Fruit fly (Drosophila melanogaster) whole organism, embryonic: ENCODE results near the gene CG42758.

Experiments used
- Abd-B ChIP-seq: fragments of 200-800 bp; sonication (Bioruptor generic); optimal IDR thresholded peaks from 2 replicates; lab custom pipeline; 2018; ENCODE audit warnings: missing biosample characterization, mild to moderate bottlenecking, missing genetic modification characterization, moderate library complexity
- Atf6 ChIP-seq: fragments of 200-800 bp; sonication (Bioruptor generic); IDR thresholded peaks from 2 replicates; pipeline ENCODE4 v1.3.6; 2022; ENCODE audit warnings: missing biosample characterization, missing genetic modification characterization
- CG10147 ChIP-seq: fragments of 200-800 bp; sonication (Bioruptor generic); optimal IDR thresholded peaks from 2 replicates; lab custom pipeline; 2019; ENCODE audit warnings: missing biosample characterization, mild to moderate bottlenecking, missing genetic modification characterization, moderate library complexity
- CG11085 ChIP-seq: fragments of 200-800 bp; sonication (Bioruptor generic); IDR thresholded peaks from 2 replicates; pipeline ENCODE4 v1.3.6; 2022; ENCODE audit warnings: missing biosample characterization, missing genetic modification characterization
- CG11504 ChIP-seq: fragments of 200-800 bp; sonication (Bioruptor generic); optimal IDR thresholded peaks from 3 replicates; lab custom pipeline; 2019; ENCODE audit warnings: missing biosample characterization, mild to moderate bottlenecking, missing genetic modification characterization, moderate library complexity
- CG11560 ChIP-seq: fragments of 200-800 bp; sonication (Bioruptor generic); IDR thresholded peaks from 3 replicates; pipeline ENCODE4 v1.3.6; 2022; ENCODE audit warnings: missing biosample characterization, missing genetic modification characterization
- CG12236 ChIP-seq: fragments of 200-800 bp; sonication (Bioruptor generic); optimal IDR thresholded peaks from 2 replicates; lab custom pipeline; 2016; ENCODE audit warnings: missing biosample characterization, missing genetic modification characterization
- CG13123 ChIP-seq: fragments of 200-800 bp; sonication (Bioruptor generic); optimal IDR thresholded peaks from 2 replicates; lab custom pipeline; 2016; ENCODE audit warnings: missing biosample characterization, missing genetic modification characterization
- CG14710 ChIP-seq: fragments of 200-800 bp; sonication (Bioruptor generic); optimal IDR thresholded peaks from 3 replicates; lab custom pipeline; 2019; ENCODE audit warnings: missing biosample characterization, mild to moderate bottlenecking, missing genetic modification characterization, moderate library complexity
- CG16815 ChIP-seq: fragments of 200-800 bp; sonication (Bioruptor generic); optimal IDR thresholded peaks from 3 replicates; lab custom pipeline; 2017; ENCODE audit warnings: missing biosample characterization, mild to moderate bottlenecking, missing genetic modification characterization
- CG17328 ChIP-seq: fragments of 200-800 bp; sonication (Bioruptor generic); IDR thresholded peaks from 2 replicates; pipeline ENCODE4 v1.3.6; 2022; ENCODE audit warnings: missing biosample characterization, missing genetic modification characterization
- CG17568 ChIP-seq: fragments of 200-800 bp; sonication (Bioruptor generic); optimal IDR thresholded peaks from 2 replicates; lab custom pipeline; 2018; ENCODE audit warnings: missing biosample characterization, mild to moderate bottlenecking, missing genetic modification characterization, moderate library complexity
- CG18262 ChIP-seq: fragments of 200-800 bp; optimal IDR thresholded peaks from 3 replicates; lab custom pipeline; 2019; ENCODE audit warnings: missing biosample characterization, mild to moderate bottlenecking, missing genetic modification characterization, moderate library complexity
- CG2116 ChIP-seq: fragments of 200-800 bp; sonication (Bioruptor generic); optimal IDR thresholded peaks from 3 replicates; lab custom pipeline; 2018; ENCODE audit warnings: missing biosample characterization, mild to moderate bottlenecking, missing genetic modification characterization
- CG2129 ChIP-seq: fragments of 200-800 bp; sonication (Bioruptor generic); IDR thresholded peaks from 2 replicates; pipeline ENCODE4 v1.3.6; 2022; ENCODE audit warnings: missing biosample characterization, missing genetic modification characterization; ENCODE audit not compliant: partially characterized antibody
- CG2199 ChIP-seq: fragments of 200-800 bp; sonication (Bioruptor generic); IDR thresholded peaks from 3 replicates; pipeline ENCODE4 v1.3.6; 2022; ENCODE audit warnings: missing biosample characterization, missing genetic modification characterization
- CG2712 ChIP-seq: fragments of 200-800 bp; optimal IDR thresholded peaks from 3 replicates; lab custom pipeline; 2019; ENCODE audit warnings: missing biosample characterization, mild to moderate bottlenecking, missing genetic modification characterization, moderate library complexity
- CG4328 ChIP-seq: fragments of 200-800 bp; sonication (Bioruptor generic); optimal IDR thresholded peaks from 3 replicates; lab custom pipeline; 2017; ENCODE audit warnings: missing biosample characterization, missing genetic modification reagents, missing genetic modification characterization
- CG4424 ChIP-seq: fragments of 200-800 bp; sonication (Bioruptor generic); optimal IDR thresholded peaks from 3 replicates; lab custom pipeline; 2016; ENCODE audit warnings: missing biosample characterization, missing genetic modification characterization
- CG5180 ChIP-seq: fragments of 200-800 bp; sonication (Bioruptor generic); optimal IDR thresholded peaks from 3 replicates; lab custom pipeline; 2017; ENCODE audit warnings: missing biosample characterization, missing genetic modification characterization, mild to moderate bottlenecking, moderate library complexity, missing genetic modification reagents
- CG7556 ChIP-seq: fragments of 200-800 bp; sonication (Bioruptor generic); optimal IDR thresholded peaks from 2 replicates; lab custom pipeline; 2017; ENCODE audit warnings: missing biosample characterization, mild to moderate bottlenecking, missing genetic modification characterization
- CG7839 ChIP-seq: fragments of 200-800 bp; sonication (Bioruptor generic); optimal IDR thresholded peaks from 3 replicates; lab custom pipeline; 2018; ENCODE audit warnings: missing biosample characterization, mild to moderate bottlenecking, missing genetic modification characterization, moderate library complexity
- Eip74EF ChIP-seq, 2 experiments: fragments of 200-800 bp in 1 of 2; fragments of >200 bp in 1 of 2; sonication (Bioruptor generic) in 1 of 2; optimal IDR thresholded peaks; 2 replicates each; lab custom pipeline; 2017 to 2019; ENCODE audit warnings: missing biosample characterization in 2 of 2, missing genetic modification characterization in 2 of 2, mild to moderate bottlenecking in 1 of 2, moderate library complexity in 1 of 2
- Fer1 ChIP-seq: fragments of 200-800 bp; sonication (Bioruptor generic); optimal IDR thresholded peaks from 2 replicates; lab custom pipeline; 2017; ENCODE audit warnings: missing biosample characterization, mild to moderate bottlenecking, missing genetic modification characterization
- HLH54F ChIP-seq: fragments of 200-800 bp; sonication (Bioruptor generic); optimal IDR thresholded peaks from 3 replicates; lab custom pipeline; 2016; ENCODE audit warnings: missing biosample characterization, missing genetic modification characterization
- Hr51 ChIP-seq, 2 experiments: fragments of 200-800 bp; sonication (Bioruptor generic); optimal IDR thresholded peaks; 2 replicates in 1 of 2; 3 replicates in 1 of 2; lab custom pipeline; 2016 to 2018; ENCODE audit warnings: missing biosample characterization in 2 of 2, missing genetic modification characterization in 2 of 2, mild to moderate bottlenecking in 1 of 2, moderate library complexity in 1 of 2
- Med ChIP-seq: fragments of 200-800 bp; sonication (Bioruptor generic); peaks from one replicate; lab custom pipeline; 2016; ENCODE audit warnings: missing biosample characterization, missing genetic modification characterization, mild to moderate bottlenecking, inconsistent platforms, moderate library complexity
- NC2β ChIP-seq: fragments of 200-800 bp; sonication (Bioruptor generic); optimal IDR thresholded peaks from 2 replicates; lab custom pipeline; 2016; ENCODE audit warnings: missing biosample characterization, missing genetic modification characterization
- NK7.1 ChIP-seq: fragments of 200-800 bp; sonication (Bioruptor generic); optimal IDR thresholded peaks from 3 replicates; lab custom pipeline; 2016; ENCODE audit warnings: missing biosample characterization, missing genetic modification characterization
- Pdp1 ChIP-seq, 2 experiments: fragments of 200-800 bp; sonication (Bioruptor generic); optimal IDR thresholded peaks; 3 replicates each; lab custom pipeline; 2016; ENCODE audit warnings: missing biosample characterization in 2 of 2, missing genetic modification characterization in 2 of 2, mild to moderate bottlenecking in 1 of 2, moderate library complexity in 1 of 2
- Ptx1 ChIP-seq: fragments of 200-800 bp; sonication (Bioruptor generic); IDR thresholded peaks from 2 replicates; pipeline ENCODE4 v1.3.6; 2022; ENCODE audit warnings: missing biosample characterization, missing genetic modification characterization
- Vsx1 ChIP-seq: fragments of 200-800 bp; sonication (Bioruptor generic); optimal IDR thresholded peaks from 2 replicates; lab custom pipeline; 2017; ENCODE audit warnings: missing biosample characterization, mild to moderate bottlenecking, missing genetic modification characterization, missing genetic modification reagents
- Xrp1 ChIP-seq: fragments of 200-800 bp; sonication (Bioruptor generic); IDR thresholded peaks from 2 replicates; pipeline ENCODE4 v1.3.6; 2022; ENCODE audit warnings: missing biosample characterization, missing genetic modification characterization
- ara ChIP-seq: fragments of 200-800 bp; sonication (Bioruptor generic); IDR thresholded peaks from 2 replicates; pipeline ENCODE4 v1.3.6; 2022; ENCODE audit warnings: missing biosample characterization, missing genetic modification characterization
- chif ChIP-seq, 2 experiments: fragments of 200-800 bp; sonication (Bioruptor generic); optimal IDR thresholded peaks; 3 replicates each; lab custom pipeline; 2016; ENCODE audit warnings: missing biosample characterization in 2 of 2, missing genetic modification characterization in 2 of 2
- chm ChIP-seq: fragments of 200-800 bp; sonication (Bioruptor generic); IDR thresholded peaks from 2 replicates; pipeline ENCODE4 v1.3.6; 2022; ENCODE audit warnings: missing biosample characterization, missing genetic modification characterization
- crp ChIP-seq, 2 experiments: fragments of 200-800 bp; sonication (Bioruptor generic); optimal IDR thresholded peaks; 2 replicates in 1 of 2; 3 replicates in 1 of 2; lab custom pipeline; 2017; ENCODE audit warnings: missing biosample characterization in 2 of 2, missing genetic modification characterization in 2 of 2, mild to moderate bottlenecking in 1 of 2, moderate library complexity in 1 of 2
- dmrt99B ChIP-seq: fragments of 200-800 bp; sonication (Bioruptor generic); optimal IDR thresholded peaks from 2 replicates; lab custom pipeline; 2018; ENCODE audit warnings: missing biosample characterization, mild to moderate bottlenecking, missing genetic modification characterization, moderate library complexity
- ewg ChIP-seq: fragments of 200-800 bp; sonication (Bioruptor generic); optimal IDR thresholded peaks from 3 replicates; lab custom pipeline; 2017; ENCODE audit warnings: mild to moderate bottlenecking, missing biosample characterization, missing genetic modification reagents, missing genetic modification characterization
- fd96Cb ChIP-seq: fragments of 200-800 bp; sonication (Bioruptor generic); optimal IDR thresholded peaks from 2 replicates; lab custom pipeline; 2018; ENCODE audit warnings: missing biosample characterization, mild to moderate bottlenecking, missing genetic modification characterization, moderate library complexity
- gcm ChIP-seq: fragments of 200-800 bp; sonication (Bioruptor generic); optimal IDR thresholded peaks from 2 replicates; lab custom pipeline; 2019; ENCODE audit warnings: missing biosample characterization, mild to moderate bottlenecking, missing genetic modification characterization, moderate library complexity
- gro ChIP-seq: fragments of 200-800 bp; sonication (Bioruptor generic); optimal IDR thresholded peaks from 2 replicates; lab custom pipeline; 2016; ENCODE audit warnings: missing biosample characterization, missing genetic modification characterization
- pum ChIP-seq: fragments of 200-800 bp; sonication (Bioruptor generic); optimal IDR thresholded peaks from 2 replicates; lab custom pipeline; 2016; ENCODE audit warnings: missing biosample characterization, missing genetic modification characterization
- rib ChIP-seq: fragments of 200-800 bp; sonication (Bioruptor generic); IDR thresholded peaks from 2 replicates; pipeline ENCODE4 v1.3.6; 2022; ENCODE audit warnings: missing biosample characterization, missing genetic modification characterization
- unpg ChIP-seq: fragments of 200-800 bp; sonication (Bioruptor generic); optimal IDR thresholded peaks from 3 replicates; lab custom pipeline; 2018; ENCODE audit warnings: missing biosample characterization, mild to moderate bottlenecking, missing genetic modification characterization, moderate library complexity
- vnd ChIP-seq: fragments of 200-800 bp; sonication (Bioruptor generic); IDR thresholded peaks from 3 replicates; pipeline ENCODE4 v1.3.6; 2022; ENCODE audit warnings: missing biosample characterization, missing genetic modification characterization; ENCODE audit not compliant: partially characterized antibody
- wek ChIP-seq: fragments of 200-800 bp; sonication (Bioruptor generic); optimal IDR thresholded peaks from 3 replicates; lab custom pipeline; 2018; ENCODE audit warnings: missing biosample characterization, mild to moderate bottlenecking, missing genetic modification characterization, moderate library complexity

Gene CG42758

dm6 chr3L:14612945-14613791, 45.9 kb downstream of the CG42758 start (continued):
- peak; percentile 6 to 9 for TF ChIP-seq Hr51 (GFP tag; optimal IDR thresholded peaks at IDR 0.05; lab: Kevin White, UChicago)
- peak; percentile 72 for TF ChIP-seq CG14710
- no peak for TF ChIP-seq CG17568
- peak; percentile 31; the same call in 1 of the 2 replicates for TF ChIP-seq chm
- TF ChIP-seq gro (GFP tag; lab: Kevin White, UChicago): no peak
- TF ChIP-seq vnd: no peak
- TF ChIP-seq Abd-B (GFP tag; lab: Kevin White, UChicago): peak; percentile 44
- peak; percentile 36 for TF ChIP-seq unpg (GFP tag; lab: Kevin White, UChicago)
- no peak for TF ChIP-seq wek
- peak; percentile 61 for TF ChIP-seq Med (GFP tag; lab: Kevin White, UChicago)
- TF ChIP-seq gcm (GFP tag; lab: Kevin White, UChicago): peak; percentile 21
- 0 out of 2 replicates have a peak, but pooled peaks have one; percentile 33 for TF ChIP-seq Ptx1
- peak; percentile 54 for TF ChIP-seq CG7839 (tag; lab: Kevin White, UChicago)
- TF ChIP-seq crp (GFP tag; optimal IDR thresholded peaks at IDR 0.05; lab: Kevin White, UChicago): peak in 1 of 2 experiments; percentile 64
- TF ChIP-seq ewg (GFP tag; lab: Kevin White, UChicago): peak; percentile 5
- 0 out of 2 replicates have a peak, but pooled peaks have one; percentile 17 for TF ChIP-seq CG17328 (GFP tag; lab: Robert Waterston, UW)
- peak; percentile 8; the same call in 1 of the 2 replicates for TF ChIP-seq Atf6 (GFP tag; lab: Robert Waterston, UW)
- TF ChIP-seq Xrp1: peak; percentile 70
- TF ChIP-seq Eip74EF (GFP tag; optimal IDR thresholded peaks at IDR 0.05; lab: Kevin White, UChicago): no peak
- TF ChIP-seq CG11560: no peak
- TF ChIP-seq Vsx1 (GFP tag; lab: Kevin White, UChicago): no peak
- no peak for TF ChIP-seq HLH54F (GFP tag; lab: Kevin White, UChicago)
- peak; percentile 53; the same call in 1 of the 2 replicates for TF ChIP-seq ara
- TF ChIP-seq Pdp1 (GFP tag; optimal IDR thresholded peaks at IDR 0.05; lab: Kevin White, UChicago): peak; percentile 34 to 96
- peak; percentile 13 for TF ChIP-seq CG12236 (GFP tag; lab: Kevin White, UChicago)
- peak; percentile 50 for TF ChIP-seq CG4424 (GFP tag; lab: Kevin White, UChicago)
- peak; percentile 81 for TF ChIP-seq CG18262 (tag; lab: Kevin White, UChicago)
- peak; percentile 6 for TF ChIP-seq NK7.1 (GFP tag; lab: Kevin White, UChicago)
- peak; percentile 1 for TF ChIP-seq pum (GFP tag; lab: Kevin White, UChicago)
- TF ChIP-seq CG10147 (GFP tag; lab: Kevin White, UChicago): peak; percentile 17
- TF ChIP-seq chif (GFP tag; optimal IDR thresholded peaks at IDR 0.05; lab: Kevin White, UChicago): peak; percentile 25 to 60
- no peak for TF ChIP-seq CG11085 (GFP tag; lab: Robert Waterston, UW)
- peak; percentile 30 for TF ChIP-seq CG7556 (GFP tag; lab: Kevin White, UChicago)
- TF ChIP-seq Fer1 (GFP tag; lab: Kevin White, UChicago): no peak
- TF ChIP-seq dmrt99B (tag; lab: Kevin White, UChicago): peak; percentile 11
- TF ChIP-seq NC2β (GFP tag; lab: Kevin White, UChicago): peak; percentile 6
- 0 out of 3 replicates have a peak, but pooled peaks have one; percentile 39 for TF ChIP-seq CG2199 (GFP tag; lab: Robert Waterston, UW)
- peak; percentile 24; the same call in 1 of the 2 replicates for TF ChIP-seq rib (GFP tag; lab: Robert Waterston, UW)
- TF ChIP-seq CG2129: no peak
- TF ChIP-seq CG11504: peak; percentile 34
- TF ChIP-seq CG5180 (GFP tag; lab: Kevin White, UChicago): peak; percentile 81
- peak; percentile 85 for TF ChIP-seq CG2712 (tag; lab: Kevin White, UChicago)
- TF ChIP-seq CG2116 (GFP tag; lab: Kevin White, UChicago): peak; percentile 20
- TF ChIP-seq CG16815 (GFP tag; lab: Kevin White, UChicago): peak; percentile 82
- peak; percentile 52 for TF ChIP-seq fd96Cb (tag; lab: Kevin White, UChicago)
- TF ChIP-seq CG4328 (GFP tag; lab: Kevin White, UChicago): no peak
- TF ChIP-seq CG13123 (GFP tag; lab: Kevin White, UChicago): no peak
